Worm (Caenorhabditis elegans): Measurements from ENCODE around the gene D1079.1.

D1079.1 gene

DNA sequence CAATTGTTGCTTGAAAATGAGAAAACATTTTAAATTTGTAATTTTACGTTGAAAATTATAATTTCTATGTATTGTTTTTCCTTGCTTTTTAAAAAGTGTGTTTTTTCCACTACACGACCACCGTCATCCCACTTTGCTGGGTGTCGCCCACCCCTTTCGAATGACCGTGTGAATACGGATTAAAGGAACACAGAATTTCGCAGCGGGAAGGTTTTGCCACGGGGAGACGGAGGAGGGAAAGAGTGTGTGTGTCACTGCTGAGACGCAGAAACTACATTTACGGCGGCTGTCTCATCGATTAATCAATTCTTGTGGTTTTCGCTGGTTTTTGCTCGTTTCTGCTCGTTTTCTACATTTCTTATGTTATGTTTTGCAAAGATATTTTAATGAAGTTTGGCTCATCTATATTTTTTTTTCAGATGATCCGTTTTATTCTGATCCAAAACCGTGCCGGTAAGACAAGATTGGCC lies 54.9 kb downstream of the D1079.1 start, which contains the start of gene aps-2 (continued):
- TF ChIP-seq pha-2 (tag; optimal IDR thresholded peaks at IDR 0.05) (peak; percentile 0), hlh-13 (GFP tag; optimal IDR thresholded peaks at IDR 0.05) (no peak), gmeb-2 (tag; optimal IDR thresholded peaks at IDR 0.05) (no peak), tbx-2 (tag; optimal IDR thresholded peaks at IDR 0.05) (peak; percentile 29), C38D4.7 (GFP tag; optimal IDR thresholded peaks at IDR 0.05) (no peak), sox-4 (tag; optimal IDR thresholded peaks at IDR 0.05) (no peak), hlh-30 (tag; optimal IDR thresholded peaks at IDR 0.05; ENCODE audit: insufficient read depth) (peak; percentile 18), C08G9.2 (tag; optimal IDR thresholded peaks at IDR 0.05) (no peak), hlh-6 (tag; optimal IDR thresholded peaks at IDR 0.05) (no peak), sdc-2 (tag; optimal IDR thresholded peaks at IDR 0.05) (peak; percentile 69), nhr-232 (tag; optimal IDR thresholded peaks at IDR 0.05) (no peak)

Measured in whole organism, late embryonic.